Fruit fly (Drosophila melanogaster) whole organism, embryonic: ENCODE results near the gene CG14024.

Experiments
- CG34224 ChIP-seq: fragments of 200-800 bp; sonication (Bioruptor generic); IDR thresholded peaks from 3 replicates; pipeline ENCODE4 v1.3.6; 2022; ENCODE audit warnings: missing biosample characterization, missing genetic modification characterization; ENCODE audit not compliant: partially characterized antibody
- CG5245 ChIP-seq: fragments of 200-800 bp; sonication (Bioruptor generic); optimal IDR thresholded peaks from 3 replicates; lab custom pipeline; 2016; ENCODE audit warnings: missing biosample characterization, missing genetic modification characterization
- Doc3 ChIP-seq: fragments of 200-800 bp; sonication (Bioruptor generic); IDR thresholded peaks from 3 replicates; pipeline ENCODE4 v1.3.6; 2022; ENCODE audit warnings: missing biosample characterization, missing genetic modification characterization; ENCODE audit not compliant: partially characterized antibody
- Mrtf ChIP-seq: fragments of 200-800 bp; sonication (Bioruptor generic); IDR thresholded peaks from 3 replicates; pipeline ENCODE4 v1.3.6; 2022; ENCODE audit warnings: missing biosample characterization, missing genetic modification characterization
- PHDP ChIP-seq: fragments of 200-800 bp; sonication (Bioruptor generic); optimal IDR thresholded peaks from 3 replicates; lab custom pipeline; 2018; ENCODE audit warnings: missing biosample characterization, mild to moderate bottlenecking, missing genetic modification characterization, moderate library complexity
- Vsx1 ChIP-seq: fragments of 200-800 bp; sonication (Bioruptor generic); optimal IDR thresholded peaks from 2 replicates; lab custom pipeline; 2017; ENCODE audit warnings: missing biosample characterization, mild to moderate bottlenecking, missing genetic modification characterization, missing genetic modification reagents
- ap ChIP-seq: fragments of 200-800 bp; sonication (Bioruptor generic); IDR thresholded peaks from 2 replicates; pipeline ENCODE4 v1.3.6; 2022; ENCODE audit warnings: missing biosample characterization, missing genetic modification characterization
- bowl ChIP-seq: fragments of 200-800 bp; sonication (Bioruptor generic); IDR thresholded peaks from 2 replicates; pipeline ENCODE4 v1.3.6; 2022; ENCODE audit warnings: missing biosample characterization, missing genetic modification characterization
- danr ChIP-seq: fragments of 200-800 bp; sonication (Bioruptor generic); IDR thresholded peaks from 2 replicates; pipeline ENCODE4 v1.3.6; 2022; ENCODE audit warnings: missing biosample characterization, missing genetic modification characterization
- dm ChIP-seq: fragments of 200-800 bp; sonication (Bioruptor generic); optimal IDR thresholded peaks from 3 replicates; lab custom pipeline; 2016; ENCODE audit warnings: missing biosample characterization, missing genetic modification characterization
- ind ChIP-seq: fragments of 200-800 bp; sonication (Bioruptor generic); optimal IDR thresholded peaks from 3 replicates; lab custom pipeline; 2016; ENCODE audit warnings: missing biosample characterization, missing genetic modification characterization
- mld ChIP-seq: fragments of 200-800 bp; sonication (Bioruptor generic); IDR thresholded peaks from 3 replicates; pipeline ENCODE4 v1.3.6; 2022; ENCODE audit warnings: missing biosample characterization, missing genetic modification characterization; ENCODE audit not compliant: partially characterized antibody
- sima ChIP-seq: fragments of 200-800 bp; sonication (Bioruptor generic); optimal IDR thresholded peaks from 2 replicates; lab custom pipeline; 2016; ENCODE audit warnings: missing biosample characterization, missing genetic modification characterization
- zen2 ChIP-seq: fragments of 200-800 bp; sonication (Bioruptor generic); IDR thresholded peaks from 3 replicates; pipeline ENCODE4 v1.3.6; 2022; ENCODE audit warnings: missing biosample characterization, missing genetic modification characterization; ENCODE audit not compliant: partially characterized antibody

dm6 chr2L:5324958-5325850, 10.5 kb upstream of the CG14024 start:
- no peak; the same call in 2 of the 3 replicates for TF ChIP-seq mld (GFP tag; lab: Robert Waterston, UW)
- peak; percentile 61; the same call in 2 of the 3 replicates for TF ChIP-seq Mrtf (GFP tag; lab: Robert Waterston, UW)
- TF ChIP-seq Doc3 (GFP tag; lab: Robert Waterston, UW): peak; percentile 57; the same call in 2 of the 3 replicates
- no peak for TF ChIP-seq CG5245
- TF ChIP-seq CG34224 (GFP tag; lab: Robert Waterston, UW): peak; percentile 65; the same call in 2 of the 3 replicates
- TF ChIP-seq bowl (GFP tag; lab: Robert Waterston, UW): peak; percentile 37; the same call in 1 of the 2 replicates
- TF ChIP-seq ind (GFP tag; lab: Kevin White, UChicago): peak; percentile 53
- TF ChIP-seq PHDP (tag; lab: Kevin White, UChicago): peak; percentile 21
- TF ChIP-seq dm (GFP tag; lab: Kevin White, UChicago): peak; percentile 30
- peak; percentile 22; the same call in 1 of the 2 replicates for TF ChIP-seq ap (GFP tag; lab: Robert Waterston, UW)
- no peak for TF ChIP-seq danr (GFP tag; lab: Robert Waterston, UW)
- TF ChIP-seq Vsx1 (GFP tag; lab: Kevin White, UChicago): no peak
- TF ChIP-seq sima (GFP tag; lab: Kevin White, UChicago): no peak
- TF ChIP-seq zen2 (GFP tag; lab: Robert Waterston, UW): no peak; the same call in 2 of the 3 replicates
